Worm (Caenorhabditis elegans) whole organism, L2 larva: ENCODE measurements around the gene K01F9.2.

Source experiments
- C34F6.9 ChIP-seq: fragments of 150-350 bp; optimal IDR thresholded peaks from 2 replicates; lab custom pipeline; 2014; ENCODE audit warnings: missing biosample characterization, missing genetic modification characterization
- F13H6.1 ChIP-seq: sonication (generic microtip); optimal IDR thresholded peaks from 2 replicates; lab custom pipeline; 2016; ENCODE audit warnings: missing genetic modification characterization, missing compliant biosample characterization
- R02D3.7 ChIP-seq: fragments of 150-350 bp; optimal IDR thresholded peaks from 2 replicates; lab custom pipeline; 2014; ENCODE audit warnings: missing biosample characterization, missing genetic modification characterization
- Y55F3AM.14 ChIP-seq: fragments of 200-800 bp; sonication (Bioruptor generic); optimal IDR thresholded peaks from 2 replicates; lab custom pipeline; 2018; ENCODE audit warnings: mild to moderate bottlenecking, missing genetic modification characterization, missing compliant biosample characterization
- ZK546.5 ChIP-seq: sonication (generic microtip); optimal IDR thresholded peaks from 2 replicates; lab custom pipeline; 2017; ENCODE audit warnings: missing biosample characterization, missing genetic modification characterization
- alr-1 ChIP-seq: fragments of 150-350 bp; optimal IDR thresholded peaks from 2 replicates; lab custom pipeline; 2014; ENCODE audit warnings: missing biosample characterization, missing genetic modification characterization
- aly-2 ChIP-seq: fragments of 150-350 bp; optimal IDR thresholded peaks from 2 replicates; lab custom pipeline; 2014; ENCODE audit warnings: missing biosample characterization, missing genetic modification characterization
- ama-1 ChIP-seq: fragments of 150-350 bp; optimal IDR thresholded peaks from 2 replicates; lab custom pipeline; 2018; ENCODE audit warnings: inconsistent platforms
- blmp-1 ChIP-seq: sonication (generic microtip); optimal IDR thresholded peaks from 2 replicates; lab custom pipeline; 2017; ENCODE audit warnings: missing genetic modification characterization, mild to moderate bottlenecking, missing compliant biosample characterization, antibody characterized with exemption, moderate library complexity; ENCODE audit not compliant: insufficient read depth
- ceh-16 ChIP-seq: fragments of 150-350 bp; optimal IDR thresholded peaks from 2 replicates; lab custom pipeline; 2014; ENCODE audit warnings: missing biosample characterization, missing genetic modification characterization
- ceh-82 ChIP-seq: fragments of 150-350 bp; optimal IDR thresholded peaks from 2 replicates; lab custom pipeline; 2014; ENCODE audit warnings: missing biosample characterization, missing genetic modification characterization
- crh-2 ChIP-seq: sonication (generic microtip); optimal IDR thresholded peaks from 2 replicates; lab custom pipeline; 2017; ENCODE audit warnings: missing biosample characterization, missing genetic modification characterization
- dmd-4 ChIP-seq: sonication (generic microtip); optimal IDR thresholded peaks from 2 replicates; lab custom pipeline; 2017; ENCODE audit warnings: missing biosample characterization, missing genetic modification characterization
- egl-27 ChIP-seq: sonication (generic microtip); optimal IDR thresholded peaks from 3 replicates; lab custom pipeline; 2017; ENCODE audit warnings: missing biosample characterization, missing genetic modification reagents, missing genetic modification characterization
- elt-3 ChIP-seq: sonication (generic microtip); optimal IDR thresholded peaks from 2 replicates; lab custom pipeline; 2017; ENCODE audit warnings: missing biosample characterization, missing genetic modification characterization
- fos-1 ChIP-seq: fragments of 150-350 bp; optimal IDR thresholded peaks from 2 replicates; lab custom pipeline; 2014; ENCODE audit warnings: missing biosample characterization, missing genetic modification characterization
- gmeb-1 ChIP-seq: fragments of 150-350 bp; optimal IDR thresholded peaks from 2 replicates; lab custom pipeline; 2014; ENCODE audit warnings: missing biosample characterization, missing genetic modification characterization
- lin-13 ChIP-seq: fragments of 150-350 bp; optimal IDR thresholded peaks from 2 replicates; lab custom pipeline; 2014; ENCODE audit warnings: missing biosample characterization, missing genetic modification reagents, missing genetic modification characterization
- lin-39 ChIP-seq: fragments of 150-350 bp; optimal IDR thresholded peaks from 2 replicates; lab custom pipeline; 2014; ENCODE audit warnings: missing biosample characterization, missing genetic modification reagents, missing genetic modification characterization
- lsy-2 ChIP-seq, 2 experiments: fragments of 150-350 bp in 1 of 2; sonication (generic microtip) in 1 of 2; optimal IDR thresholded peaks; 2 replicates each; lab custom pipeline; 2014 to 2017; ENCODE audit warnings: missing biosample characterization in 2 of 2, missing genetic modification characterization in 2 of 2
- mab-5 ChIP-seq: fragments of 150-350 bp; optimal IDR thresholded peaks from 2 replicates; lab custom pipeline; 2014; ENCODE audit warnings: missing biosample characterization, missing genetic modification characterization
- mbf-1 ChIP-seq: sonication (generic microtip); optimal IDR thresholded peaks from 2 replicates; lab custom pipeline; 2017; ENCODE audit warnings: missing biosample characterization, missing genetic modification characterization
- mdl-1 ChIP-seq, 2 experiments: fragments of 150-350 bp in 1 of 2; sonication (generic microtip) in 1 of 2; optimal IDR thresholded peaks; 2 replicates each; lab custom pipeline; 2017; ENCODE audit warnings: missing biosample characterization in 2 of 2, missing genetic modification characterization in 2 of 2
- nhr-10 ChIP-seq: sonication (generic microtip); optimal IDR thresholded peaks from 2 replicates; lab custom pipeline; 2017; ENCODE audit warnings: missing biosample characterization, missing genetic modification characterization
- nhr-11 ChIP-seq: fragments of 150-350 bp; optimal IDR thresholded peaks from 2 replicates; lab custom pipeline; 2014; ENCODE audit warnings: missing biosample characterization, missing genetic modification characterization
- nhr-12 ChIP-seq: fragments of 150-350 bp; optimal IDR thresholded peaks from 2 replicates; lab custom pipeline; 2014; ENCODE audit warnings: missing biosample characterization, missing genetic modification characterization
- nhr-129 ChIP-seq: fragments of 150-350 bp; optimal IDR thresholded peaks from 2 replicates; lab custom pipeline; 2014; ENCODE audit warnings: missing biosample characterization, missing genetic modification characterization
- nhr-21 ChIP-seq: fragments of 150-350 bp; optimal IDR thresholded peaks from 2 replicates; lab custom pipeline; 2014; ENCODE audit warnings: missing biosample characterization, missing genetic modification characterization
- nhr-23 ChIP-seq: fragments of 150-350 bp; optimal IDR thresholded peaks from 2 replicates; lab custom pipeline; 2014; ENCODE audit warnings: missing biosample characterization, missing genetic modification reagents, missing genetic modification characterization
- nhr-237 ChIP-seq: fragments of 150-350 bp; optimal IDR thresholded peaks from 2 replicates; lab custom pipeline; 2014; ENCODE audit warnings: missing biosample characterization, missing genetic modification characterization
- nhr-6 ChIP-seq: fragments of 150-350 bp; optimal IDR thresholded peaks from 2 replicates; lab custom pipeline; 2014; ENCODE audit warnings: missing biosample characterization, missing genetic modification characterization
- peb-1 ChIP-seq: fragments of 150-350 bp; optimal IDR thresholded peaks from 2 replicates; lab custom pipeline; 2014; ENCODE audit warnings: missing biosample characterization, missing genetic modification characterization
- skn-1 ChIP-seq: sonication (generic microtip); optimal IDR thresholded peaks from 2 replicates; lab custom pipeline; 2017; ENCODE audit warnings: missing biosample characterization, missing genetic modification characterization
- sma-3 ChIP-seq: sonication (generic microtip); optimal IDR thresholded peaks from 2 replicates; lab custom pipeline; 2016; ENCODE audit warnings: missing genetic modification reagents, missing genetic modification characterization, missing compliant biosample characterization
- sma-9 ChIP-seq, 2 experiments: fragments of 150-350 bp in 1 of 2; sonication (generic microtip) in 1 of 2; optimal IDR thresholded peaks; 2 replicates each; lab custom pipeline; 2014 to 2016; ENCODE audit warnings: missing genetic modification characterization in 2 of 2, mild to moderate bottlenecking in 1 of 2, missing biosample characterization in 1 of 2, missing compliant biosample characterization in 1 of 2, missing genetic modification reagents in 1 of 2, moderate library complexity in 1 of 2
- snpc-4 ChIP-seq: fragments of 150-350 bp; optimal IDR thresholded peaks from 2 replicates; lab custom pipeline; 2014; ENCODE audit warnings: missing biosample characterization, missing genetic modification characterization
- unc-39 ChIP-seq: fragments of 150-350 bp; optimal IDR thresholded peaks from 2 replicates; lab custom pipeline; 2014; ENCODE audit warnings: missing biosample characterization, missing genetic modification characterization
- unc-55 ChIP-seq: fragments of 150-350 bp; sonication (generic microtip); optimal IDR thresholded peaks from 3 replicates; lab custom pipeline; 2014; ENCODE audit warnings: missing biosample characterization, missing genetic modification reagents, missing genetic modification characterization
- unc-62 ChIP-seq: fragments of 150-350 bp; optimal IDR thresholded peaks from 2 replicates; lab custom pipeline; 2014; ENCODE audit warnings: missing biosample characterization, missing genetic modification reagents, missing genetic modification characterization
- zag-1 ChIP-seq: fragments of 150-350 bp; optimal IDR thresholded peaks from 2 replicates; lab custom pipeline; 2014; ENCODE audit warnings: missing biosample characterization, missing genetic modification characterization
- ztf-1 ChIP-seq: fragments of 200-800 bp; sonication (Bioruptor generic); conservative IDR thresholded peaks from 2 replicates; pipeline ENCODE4 v1.3.6; 2022; ENCODE audit warnings: missing genetic modification characterization, missing compliant biosample characterization
- ztf-11 ChIP-seq: sonication (generic microtip); optimal IDR thresholded peaks from 2 replicates; lab custom pipeline; 2017; ENCODE audit warnings: missing biosample characterization, missing genetic modification characterization
- ztf-4 ChIP-seq: fragments of 150-350 bp; optimal IDR thresholded peaks from 2 replicates; lab custom pipeline; 2014; ENCODE audit warnings: missing biosample characterization, missing genetic modification characterization

Gene K01F9.2

ce11 chrIII:8873990-8874668 lies 2.8 kb downstream of the K01F9.2 start (continued):
- TF ChIP-seq nhr-237 (tag; lab: Kevin White, UChicago) (no peak), R02D3.7 (tag; lab: Kevin White, UChicago) (no peak), unc-62 (no peak), C34F6.9 (tag; lab: Kevin White, UChicago) (peak; percentile 90), ceh-82 (tag; lab: Kevin White, UChicago) (no peak), lin-39 (tag; lab: Kevin White, UChicago) (peak; percentile 95), ZK546.5 (tag; lab: Kevin White, UChicago) (no peak), ceh-16 (tag; lab: Kevin White, UChicago) (peak; percentile 78)

- peak; percentile 55 for TF ChIP-seq zag-1
- TF ChIP-seq Y55F3AM.14, result peak; percentile 37
- TF ChIP-seq blmp-1, result no peak
- peak; percentile 34 for TF ChIP-seq lin-39 (tag; lab: Kevin White, UChicago)
- 0 out of 2 replicates have a peak, but pooled peaks have one; percentile 43 for TF ChIP-seq ztf-1 (GFP tag; lab: Robert Waterston, UW)
- TF ChIP-seq unc-55, result peak; percentile 15
- TF ChIP-seq nhr-6 (tag; lab: Kevin White, UChicago), result no peak
- TF ChIP-seq crh-2 (tag; lab: Kevin White, UChicago), result peak; percentile 18
- no peak for TF ChIP-seq R02D3.7 (tag; lab: Kevin White, UChicago)
Observed at ce11 chrIII:8873045-8873457, 3.9 kb downstream of the K01F9.2 start.

ce11 chrIII:8869663-8870062 lies 7.3 kb downstream of the K01F9.2 start:
- TF ChIP-seq nhr-237 (tag; lab: Kevin White, UChicago) (no peak), mdl-1 (tag; optimal IDR thresholded peaks at IDR 0.05; lab: Kevin White, UChicago) (no peak), lin-39 (tag; lab: Kevin White, UChicago) (no peak), fos-1 (tag; lab: Kevin White, UChicago) (no peak), mab-5 (no peak), zag-1 (no peak), elt-3 (tag; lab: Kevin White, UChicago) (no peak), gmeb-1 (tag; lab: Kevin White, UChicago) (no peak), lsy-2 (tag; optimal IDR thresholded peaks at IDR 0.05; lab: Kevin White, UChicago) (no peak), nhr-6 (tag; lab: Kevin White, UChicago) (no peak), egl-27 (tag; lab: Kevin White, UChicago) (no peak), ama-1 (lab: Kevin White, UChicago) (no peak), Y55F3AM.14 (no peak), unc-62 (no peak), nhr-12 (tag; lab: Kevin White, UChicago) (no peak), peb-1 (tag; lab: Kevin White, UChicago) (no peak), ztf-1 (GFP tag; lab: Robert Waterston, UW) (no peak), dmd-4 (no peak), nhr-23 (no peak)

ce11 chrIII:8867922-8868655 lies 8.8 kb downstream of the K01F9.2 start:
- TF ChIP-seq nhr-6 (tag; lab: Kevin White, UChicago) (no peak), sma-9 (GFP tag; optimal IDR thresholded peaks at IDR 0.05; lab: Kevin White, UChicago) (peak; percentile 83), sma-9 (tag; optimal IDR thresholded peaks at IDR 0.05; lab: Kevin White, UChicago) (no peak), blmp-1 (peak; percentile 59), unc-39 (no peak), ztf-11 (tag; lab: Kevin White, UChicago) (no peak), gmeb-1 (tag; lab: Kevin White, UChicago) (peak; percentile 47), Y55F3AM.14 (no peak), ama-1 (lab: Kevin White, UChicago) (peak; percentile 78), crh-2 (tag; lab: Kevin White, UChicago) (peak; percentile 78), ztf-4 (tag; lab: Kevin White, UChicago) (no peak), peb-1 (tag; lab: Kevin White, UChicago) (no peak), aly-2 (tag; lab: Kevin White, UChicago) (no peak), egl-27 (tag; lab: Kevin White, UChicago) (peak; percentile 31), R02D3.7 (tag; lab: Kevin White, UChicago) (no peak), mbf-1 (no peak), nhr-129 (peak; percentile 45), nhr-10 (tag; lab: Kevin White, UChicago) (no peak), nhr-12 (tag; lab: Kevin White, UChicago) (no peak), nhr-11 (tag; lab: Kevin White, UChicago) (no peak), F13H6.1 (peak; percentile 11), alr-1 (tag; lab: Kevin White, UChicago) (no peak), sma-3 (peak; percentile 72), ZK546.5 (tag; lab: Kevin White, UChicago) (no peak), snpc-4 (no peak), lin-13 (GFP tag; lab: Kevin White, UChicago) (peak; percentile 3), nhr-21 (tag; lab: Kevin White, UChicago) (peak; percentile 51), C34F6.9 (tag; lab: Kevin White, UChicago) (peak; percentile 24), skn-1 (tag; lab: Kevin White, UChicago) (peak; percentile 25), nhr-237 (tag; lab: Kevin White, UChicago) (no peak), mdl-1 (tag; optimal IDR thresholded peaks at IDR 0.05; lab: Kevin White, UChicago) (no peak), ztf-1 (GFP tag; lab: Robert Waterston, UW) (no peak)
